Fruit fly (Drosophila melanogaster) whole organism, pupa: ENCODE measurements around the gene HisCl1.

Source experiments
- CG10348 ChIP-seq: fragments of 200-800 bp; sonication (Bioruptor generic); IDR thresholded peaks from 2 replicates; pipeline ENCODE4 v1.3.6; 2022; ENCODE audit warnings: missing biosample characterization, missing genetic modification characterization
- CG12605 ChIP-seq: fragments of 200-800 bp; sonication (Bioruptor generic); IDR thresholded peaks from 2 replicates; pipeline ENCODE4 v1.3.6; 2022; ENCODE audit warnings: missing biosample characterization, missing genetic modification characterization
- CG13204 ChIP-seq: fragments of 200-800 bp; sonication (Bioruptor generic); optimal IDR thresholded peaks from 2 replicates; lab custom pipeline; 2018; ENCODE audit warnings: missing biosample characterization, mild to moderate bottlenecking, missing genetic modification characterization, moderate library complexity
- CG14655 ChIP-seq: fragments of 200-800 bp; sonication (Bioruptor generic); optimal IDR thresholded peaks from 3 replicates; lab custom pipeline; 2017; ENCODE audit warnings: mild to moderate bottlenecking, missing biosample characterization, missing genetic modification reagents, missing genetic modification characterization
- CG15710 ChIP-seq: fragments of 200-800 bp; sonication (Bioruptor generic); optimal IDR thresholded peaks from 2 replicates; lab custom pipeline; 2018; ENCODE audit warnings: missing biosample characterization, mild to moderate bottlenecking, missing genetic modification characterization, moderate library complexity
- CG17806 ChIP-seq: fragments of 200-800 bp; sonication (Bioruptor generic); optimal IDR thresholded peaks from 2 replicates; lab custom pipeline; 2018; ENCODE audit warnings: missing biosample characterization, mild to moderate bottlenecking, missing genetic modification characterization, moderate library complexity
- CG32121 ChIP-seq: fragments of 200-800 bp; sonication (Bioruptor generic); IDR thresholded peaks from 2 replicates; pipeline ENCODE4 v1.3.6; 2022; ENCODE audit warnings: missing biosample characterization, missing genetic modification characterization
- CG34367 ChIP-seq: fragments of 200-800 bp; sonication (Bioruptor generic); optimal IDR thresholded peaks from 2 replicates; lab custom pipeline; 2018; ENCODE audit warnings: missing biosample characterization, mild to moderate bottlenecking, missing genetic modification characterization
- CG4496 ChIP-seq: fragments of 200-800 bp; sonication (Bioruptor generic); IDR thresholded peaks from 3 replicates; pipeline ENCODE4 v1.3.6; 2022; ENCODE audit warnings: missing biosample characterization, missing genetic modification characterization
- CG8159 ChIP-seq: fragments of 200-800 bp; sonication (Bioruptor generic); optimal IDR thresholded peaks from 3 replicates; lab custom pipeline; 2018; ENCODE audit warnings: missing biosample characterization, mild to moderate bottlenecking, missing genetic modification characterization, moderate library complexity
- CG8301 ChIP-seq: fragments of 200-800 bp; sonication (Bioruptor generic); optimal IDR thresholded peaks from 2 replicates; lab custom pipeline; 2018; ENCODE audit warnings: missing biosample characterization, mild to moderate bottlenecking, missing genetic modification characterization
- CG9948 ChIP-seq: fragments of 200-800 bp; sonication (Bioruptor generic); optimal IDR thresholded peaks from 2 replicates; lab custom pipeline; 2018; ENCODE audit warnings: missing biosample characterization, mild to moderate bottlenecking, missing genetic modification characterization, moderate library complexity
- D1 ChIP-seq: fragments of 200-800 bp; sonication (Bioruptor generic); optimal IDR thresholded peaks from 2 replicates; lab custom pipeline; 2018; ENCODE audit warnings: missing biosample characterization, mild to moderate bottlenecking, missing genetic modification characterization, moderate library complexity
- EcR ChIP-seq: fragments of 200-800 bp; sonication (Bioruptor generic); optimal IDR thresholded peaks from 3 replicates; lab custom pipeline; 2019; ENCODE audit warnings: missing biosample characterization, missing genetic modification characterization, mild to moderate bottlenecking, moderate library complexity, missing genetic modification reagents
- Ets98B ChIP-seq: fragments of 200-800 bp; sonication (Bioruptor generic); IDR thresholded peaks from 2 replicates; pipeline ENCODE4 v1.3.6; 2022; ENCODE audit warnings: missing biosample characterization, missing genetic modification characterization
- Pif1A ChIP-seq: fragments of 200-800 bp; sonication (Bioruptor generic); optimal IDR thresholded peaks from 3 replicates; lab custom pipeline; 2016; ENCODE audit warnings: missing biosample characterization, missing genetic modification characterization
- Pif1B ChIP-seq: fragments of 200-800 bp; sonication (Bioruptor generic); optimal IDR thresholded peaks from 3 replicates; lab custom pipeline; 2016; ENCODE audit warnings: missing biosample characterization, missing genetic modification characterization
- Snoo ChIP-seq: fragments of 200-800 bp; sonication (Bioruptor generic); optimal IDR thresholded peaks from 3 replicates; lab custom pipeline; 2017; ENCODE audit warnings: missing biosample characterization, mild to moderate bottlenecking, missing genetic modification characterization, inconsistent platforms
- fd96Ca ChIP-seq: fragments of 200-800 bp; sonication (Bioruptor generic); IDR thresholded peaks from 3 replicates; pipeline ENCODE4 v1.3.6; 2022; ENCODE audit warnings: missing biosample characterization, missing genetic modification characterization
- gl ChIP-seq: fragments of 200-800 bp; sonication (Bioruptor generic); optimal IDR thresholded peaks from 2 replicates; lab custom pipeline; 2018; ENCODE audit warnings: missing biosample characterization, mild to moderate bottlenecking, missing genetic modification characterization
- rn ChIP-seq: fragments of 200-800 bp; sonication (Bioruptor generic); IDR thresholded peaks from 2 replicates; pipeline ENCODE4 v1.3.6; 2022; ENCODE audit warnings: missing biosample characterization, missing genetic modification characterization

HisCl1 gene

DNA sequence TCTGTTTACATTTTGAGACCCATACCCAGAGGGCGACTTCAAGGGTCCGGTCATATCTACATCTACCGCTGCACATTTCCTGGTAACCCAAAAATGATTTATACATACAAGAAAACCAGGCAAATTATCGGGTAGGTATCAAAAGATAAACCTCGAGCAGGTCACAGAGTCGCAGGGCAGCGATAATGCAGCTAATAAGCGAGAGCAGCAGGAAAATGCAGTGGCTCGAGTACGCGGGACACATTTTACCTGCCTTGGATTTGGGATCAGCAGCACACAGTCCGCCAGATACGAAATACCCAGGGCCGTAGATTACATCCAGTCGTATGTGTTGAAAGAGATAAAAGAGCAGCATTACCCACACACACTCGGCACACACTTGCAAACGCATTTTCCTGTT, 11.8 kb upstream of the HisCl1 start:
- TF ChIP-seq CG15710 (tag; lab: Kevin White, UChicago) (no peak), CG8301 (tag; lab: Kevin White, UChicago) (no peak), Snoo (tag; lab: Kevin White, UChicago) (no peak), CG13204 (GFP tag; lab: Kevin White, UChicago) (no peak), fd96Ca (GFP tag; lab: Robert Waterston, UW) (no peak), Pif1B (GFP tag; lab: Kevin White, UChicago) (no peak), CG12605 (GFP tag; lab: Robert Waterston, UW) (no peak), CG9948 (tag; lab: Kevin White, UChicago) (no peak), gl (no peak), CG14655 (GFP tag; lab: Kevin White, UChicago) (no peak)

dm6 chr3R:11776068-11776767, 10.8 kb upstream of the HisCl1 start:
- no peak for TF ChIP-seq CG34367
- TF ChIP-seq Ets98B (GFP tag; lab: Robert Waterston, UW): no peak
- TF ChIP-seq Snoo (tag; lab: Kevin White, UChicago): no peak
- no peak for TF ChIP-seq CG15710 (tag; lab: Kevin White, UChicago)
- no peak for TF ChIP-seq Pif1B (GFP tag; lab: Kevin White, UChicago)
- TF ChIP-seq Pif1A: no peak
- no peak for TF ChIP-seq EcR (GFP tag; lab: Kevin White, UChicago)
- no peak for TF ChIP-seq fd96Ca (GFP tag; lab: Robert Waterston, UW)
- no peak for TF ChIP-seq CG32121 (GFP tag; lab: Robert Waterston, UW)
- no peak for TF ChIP-seq CG10348 (GFP tag; lab: Robert Waterston, UW)
- TF ChIP-seq D1 (tag; lab: Kevin White, UChicago): no peak
- no peak for TF ChIP-seq gl
- TF ChIP-seq rn (GFP tag; lab: Robert Waterston, UW): no peak
- no peak for TF ChIP-seq CG14655 (GFP tag; lab: Kevin White, UChicago)
- no peak for TF ChIP-seq CG8301 (tag; lab: Kevin White, UChicago)
- TF ChIP-seq CG12605 (GFP tag; lab: Robert Waterston, UW): no peak
- TF ChIP-seq CG4496 (GFP tag; lab: Robert Waterston, UW): no peak
- no peak for TF ChIP-seq CG13204 (GFP tag; lab: Kevin White, UChicago)
- no peak for TF ChIP-seq CG8159 (tag; lab: Kevin White, UChicago)

- TF ChIP-seq CG9948 (tag; lab: Kevin White, UChicago): no peak
- no peak for TF ChIP-seq rn (GFP tag; lab: Robert Waterston, UW)
- TF ChIP-seq CG12605 (GFP tag; lab: Robert Waterston, UW): peak; percentile 44; the same call in 1 of the 2 replicates
- TF ChIP-seq Ets98B (GFP tag; lab: Robert Waterston, UW): peak; percentile 32; the same call in 1 of the 2 replicates
- peak; percentile 8 for TF ChIP-seq CG14655 (GFP tag; lab: Kevin White, UChicago)
- peak; percentile 26 for TF ChIP-seq Pif1A
- TF ChIP-seq CG4496 (GFP tag; lab: Robert Waterston, UW): no peak; the same call in 1 of the 3 replicates
- TF ChIP-seq EcR (GFP tag; lab: Kevin White, UChicago): peak; percentile 50
- no peak for TF ChIP-seq D1 (tag; lab: Kevin White, UChicago)
- peak; percentile 39 for TF ChIP-seq CG13204 (GFP tag; lab: Kevin White, UChicago)
- peak; percentile 58 for TF ChIP-seq CG32121 (GFP tag; lab: Robert Waterston, UW)
These were observed 9.9 kb upstream of the HisCl1 start for dm6 chr3R:11777058-11777457.

DNA sequence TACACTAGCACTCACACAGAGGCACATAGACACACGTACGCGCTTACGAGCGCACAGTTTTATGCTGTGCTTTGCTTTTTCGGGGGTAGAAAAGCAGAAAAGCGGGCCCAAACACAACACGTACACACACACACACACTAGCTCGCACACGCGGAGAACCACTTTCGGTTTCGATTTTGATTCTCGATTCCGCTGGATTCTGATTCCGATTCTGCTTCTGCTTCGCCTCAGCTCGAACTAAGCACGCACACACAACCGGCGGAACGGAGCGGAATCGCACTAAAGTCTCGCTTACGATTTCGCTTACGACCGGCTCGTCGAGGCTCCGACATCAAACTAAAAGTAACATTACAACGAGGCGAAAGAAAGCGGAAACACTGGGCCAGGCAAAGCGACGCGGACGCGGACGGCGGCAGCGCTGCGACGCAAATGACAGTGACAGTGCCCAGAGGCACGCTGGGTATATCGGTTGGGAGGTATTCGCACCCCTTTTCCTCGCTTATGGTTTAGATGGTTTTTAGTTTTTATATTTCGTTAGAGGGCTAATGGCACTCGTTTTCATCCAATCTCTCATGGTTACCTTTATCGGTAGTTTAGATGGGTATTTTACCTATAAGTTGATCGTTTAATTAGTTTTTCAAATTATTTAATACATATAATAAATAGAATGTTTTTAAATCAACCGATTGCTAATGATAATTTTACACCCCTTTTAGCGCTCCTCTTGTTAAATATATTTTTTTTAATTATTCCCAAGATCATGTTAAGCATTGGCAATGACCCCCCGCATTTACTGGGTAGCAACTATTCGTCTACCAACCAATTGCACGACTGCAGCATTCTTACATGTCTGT, 8.7 kb upstream of the HisCl1 start:
- peak; percentile 61 for TF ChIP-seq CG13204 (GFP tag; lab: Kevin White, UChicago)
- peak; percentile 47 for TF ChIP-seq Pif1A
- no peak for TF ChIP-seq Pif1B (GFP tag; lab: Kevin White, UChicago)
- peak; percentile 72 for TF ChIP-seq Ets98B (GFP tag; lab: Robert Waterston, UW)
- peak; percentile 75 for TF ChIP-seq CG14655 (GFP tag; lab: Kevin White, UChicago)
- TF ChIP-seq CG32121 (GFP tag; lab: Robert Waterston, UW): peak; percentile 57; the same call in 1 of the 2 replicates
- TF ChIP-seq Snoo (tag; lab: Kevin White, UChicago): peak; percentile 63
- peak; percentile 57 for TF ChIP-seq CG34367
- TF ChIP-seq CG12605 (GFP tag; lab: Robert Waterston, UW): peak; percentile 64
- peak; percentile 44; the same call in 1 of the 3 replicates for TF ChIP-seq CG4496 (GFP tag; lab: Robert Waterston, UW)
- TF ChIP-seq CG8159 (tag; lab: Kevin White, UChicago): peak; percentile 57
- TF ChIP-seq EcR (GFP tag; lab: Kevin White, UChicago): peak; percentile 55
- no peak for TF ChIP-seq D1 (tag; lab: Kevin White, UChicago)
- TF ChIP-seq CG17806 (tag; lab: Kevin White, UChicago): no peak
- peak; percentile 72 for TF ChIP-seq CG15710 (tag; lab: Kevin White, UChicago)
- no peak for TF ChIP-seq CG8301 (tag; lab: Kevin White, UChicago)
- 0 out of 2 replicates have a peak, but pooled peaks have one; percentile 5 for TF ChIP-seq CG10348 (GFP tag; lab: Robert Waterston, UW)
- peak; percentile 44 for TF ChIP-seq CG9948 (tag; lab: Kevin White, UChicago)
- TF ChIP-seq fd96Ca (GFP tag; lab: Robert Waterston, UW): peak; percentile 67
- TF ChIP-seq rn (GFP tag; lab: Robert Waterston, UW): 0 out of 2 replicates have a peak, but pooled peaks have one; percentile 9
- TF ChIP-seq gl: peak; percentile 27
